Worm (Caenorhabditis elegans) whole organism, L4/young adult: ENCODE results near the gene C01B9.4.

ENCODE experiments used
- W03F9.2 ChIP-seq: fragments of 150-350 bp; optimal IDR thresholded peaks from 2 replicates; lab custom pipeline; 2014; ENCODE audit warnings: missing biosample characterization, missing genetic modification characterization
- him-1 ChIP-seq: sonication (generic microtip); optimal IDR thresholded peaks from 2 replicates; lab custom pipeline; 2016; ENCODE audit warnings: missing genotype, missing genetic modification reagents, missing genetic modification characterization, missing compliant biosample characterization

DNA sequence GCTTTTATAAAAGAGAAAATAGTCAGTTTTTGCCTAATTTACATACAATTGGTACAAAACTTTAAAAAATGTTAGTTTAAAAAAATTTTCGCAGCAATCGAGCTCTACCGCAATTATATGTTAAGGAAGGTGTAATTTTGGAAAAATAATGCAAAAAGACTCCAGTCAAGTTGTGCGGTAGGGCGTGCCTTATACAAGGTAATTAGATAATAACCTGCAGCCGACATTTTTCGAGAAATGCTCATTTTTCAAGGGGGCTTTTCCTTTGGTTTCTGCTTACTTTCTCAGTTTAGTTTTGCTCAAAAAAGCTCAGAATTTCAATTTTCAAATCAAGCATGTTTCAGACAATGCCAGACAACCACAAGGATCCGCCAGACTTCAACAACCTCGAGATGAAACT, 46.5 kb upstream of the C01B9.4 start, which contains the start of gene F08G2.4:
- no peak for TF ChIP-seq W03F9.2 (tag; lab: Kevin White, UChicago)
- TF ChIP-seq him-1 (tag; lab: Kevin White, UChicago): no peak
